Fruit fly (Drosophila melanogaster) whole organism, prepupa: ENCODE measurements around the gene CG31368.

Experiments used
- CG1621 ChIP-seq: fragments of 200-800 bp; sonication (Bioruptor generic); optimal IDR thresholded peaks from 3 replicates; lab custom pipeline; 2018; ENCODE audit warnings: missing biosample characterization, mild to moderate bottlenecking, missing genetic modification characterization
- CG9139 ChIP-seq: fragments of 200-800 bp; sonication (Bioruptor generic); optimal IDR thresholded peaks from 3 replicates; lab custom pipeline; 2017; ENCODE audit warnings: missing biosample characterization, mild to moderate bottlenecking, missing genetic modification characterization
- Ets21C ChIP-seq: fragments of 200-800 bp; sonication (Bioruptor generic); optimal IDR thresholded peaks from 3 replicates; lab custom pipeline; 2016; ENCODE audit warnings: missing biosample characterization, missing genetic modification characterization
- Hr39 ChIP-seq: fragments of 200-800 bp; sonication (Bioruptor generic); optimal IDR thresholded peaks from 2 replicates; lab custom pipeline; 2016; ENCODE audit warnings: missing biosample characterization, missing genetic modification characterization
- OdsH ChIP-seq: fragments of 200-800 bp; sonication (Bioruptor generic); optimal IDR thresholded peaks from 3 replicates; lab custom pipeline; 2016; ENCODE audit warnings: missing biosample characterization, missing genetic modification characterization
- Sox102F ChIP-seq: fragments of 200-800 bp; sonication (Bioruptor generic); optimal IDR thresholded peaks from 2 replicates; lab custom pipeline; 2016; ENCODE audit warnings: missing biosample characterization, mild to moderate bottlenecking, missing genetic modification characterization
- fd59A ChIP-seq: fragments of 200-800 bp; sonication (Bioruptor generic); optimal IDR thresholded peaks from 2 replicates; lab custom pipeline; 2017; ENCODE audit warnings: missing biosample characterization, mild to moderate bottlenecking, missing genetic modification characterization, missing genetic modification reagents
- lz ChIP-seq: fragments of 200-800 bp; sonication (Bioruptor generic); optimal IDR thresholded peaks from 3 replicates; lab custom pipeline; 2016; ENCODE audit warnings: missing biosample characterization, missing genetic modification characterization

dm6 chr3R:11893197-11893596 lies 10.6 kb downstream of the CG31368 start, which contains the start of gene Dnali1:
- no peak for TF ChIP-seq fd59A (GFP tag; lab: Kevin White, UChicago)
- TF ChIP-seq Hr39 (GFP tag; lab: Kevin White, UChicago): no peak
- TF ChIP-seq lz (GFP tag; lab: Kevin White, UChicago): no peak
- TF ChIP-seq OdsH: no peak
- TF ChIP-seq CG9139 (GFP tag; lab: Kevin White, UChicago): no peak
- TF ChIP-seq CG1621 (tag; lab: Kevin White, UChicago): no peak
- no peak for TF ChIP-seq Sox102F
- no peak for TF ChIP-seq Ets21C (GFP tag; lab: Kevin White, UChicago)
